Fruit fly (Drosophila melanogaster) whole organism, embryonic: Measurements from ENCODE around the gene vkg.
A peak's percentile ranks its signal among the peaks of the same experiment; 100 is the strongest.

Experiments
- Atf3 ChIP-seq: fragments of 200-800 bp; sonication (Bioruptor generic); optimal IDR thresholded peaks from 3 replicates; lab custom pipeline; 2016; ENCODE audit warnings: missing biosample characterization, missing genetic modification characterization
- BtbVII ChIP-seq: fragments of 200-800 bp; sonication (Bioruptor generic); optimal IDR thresholded peaks from 3 replicates; lab custom pipeline; 2017; ENCODE audit warnings: missing biosample characterization, mild to moderate bottlenecking, missing genetic modification characterization
- Bteb2 ChIP-seq: fragments of 200-800 bp; sonication (Bioruptor generic); optimal IDR thresholded peaks from 2 replicates; lab custom pipeline; 2016; ENCODE audit warnings: missing biosample characterization, missing genetic modification characterization
- CG10209 ChIP-seq: fragments of 200-800 bp; sonication (Bioruptor generic); optimal IDR thresholded peaks from 3 replicates; lab custom pipeline; 2017; ENCODE audit warnings: missing biosample characterization, mild to moderate bottlenecking, missing genetic modification characterization, missing genetic modification reagents
- CG10543 ChIP-seq: fragments of 200-800 bp; sonication (Bioruptor generic); optimal IDR thresholded peaks from 3 replicates; lab custom pipeline; 2017; ENCODE audit warnings: missing biosample characterization, mild to moderate bottlenecking, missing genetic modification characterization, moderate library complexity
- CG14014 ChIP-seq: fragments of 200-800 bp; sonication (Bioruptor generic); IDR thresholded peaks from 2 replicates; pipeline ENCODE4 v1.3.6; 2022; ENCODE audit warnings: missing biosample characterization, missing genetic modification characterization
- CG14050 ChIP-seq: fragments of 200-800 bp; sonication (Bioruptor generic); IDR thresholded peaks from 3 replicates; pipeline ENCODE4 v1.3.6; 2022; ENCODE audit warnings: missing biosample characterization, missing genetic modification characterization
- CG14965 ChIP-seq: fragments of 200-800 bp; sonication (Bioruptor generic); optimal IDR thresholded peaks from 2 replicates; lab custom pipeline; 2016; ENCODE audit warnings: missing biosample characterization, missing genetic modification characterization, borderline replicate concordance
- CG17328 ChIP-seq: fragments of 200-800 bp; sonication (Bioruptor generic); IDR thresholded peaks from 2 replicates; pipeline ENCODE4 v1.3.6; 2022; ENCODE audit warnings: missing biosample characterization, missing genetic modification characterization
- CG17568 ChIP-seq: fragments of 200-800 bp; sonication (Bioruptor generic); optimal IDR thresholded peaks from 2 replicates; lab custom pipeline; 2018; ENCODE audit warnings: missing biosample characterization, mild to moderate bottlenecking, missing genetic modification characterization, moderate library complexity
- CG18262 ChIP-seq: fragments of 200-800 bp; optimal IDR thresholded peaks from 3 replicates; lab custom pipeline; 2019; ENCODE audit warnings: missing biosample characterization, mild to moderate bottlenecking, missing genetic modification characterization, moderate library complexity
- CG2199 ChIP-seq: fragments of 200-800 bp; sonication (Bioruptor generic); IDR thresholded peaks from 3 replicates; pipeline ENCODE4 v1.3.6; 2022; ENCODE audit warnings: missing biosample characterization, missing genetic modification characterization
- CG2678 ChIP-seq: fragments of 200-800 bp; sonication (Bioruptor generic); optimal IDR thresholded peaks from 3 replicates; lab custom pipeline; 2019; ENCODE audit warnings: missing biosample characterization, mild to moderate bottlenecking, missing genetic modification characterization, moderate library complexity
- CG30403 ChIP-seq: fragments of 200-800 bp; sonication (Bioruptor generic); optimal IDR thresholded peaks from 3 replicates; lab custom pipeline; 2016; ENCODE audit warnings: missing biosample characterization, missing genetic modification characterization
- CG32767 ChIP-seq: fragments of 200-800 bp; sonication (Bioruptor generic); IDR thresholded peaks from 2 replicates; pipeline ENCODE4 v1.3.6; 2022; ENCODE audit warnings: missing biosample characterization, missing genetic modification characterization
- CG3281 ChIP-seq: fragments of 200-800 bp; sonication (Bioruptor generic); optimal IDR thresholded peaks from 3 replicates; lab custom pipeline; 2017; ENCODE audit warnings: missing biosample characterization, mild to moderate bottlenecking, missing genetic modification characterization
- CG3847 ChIP-seq: fragments of 200-800 bp; sonication (Bioruptor generic); IDR thresholded peaks from 2 replicates; pipeline ENCODE4 v1.3.6; 2022; ENCODE audit warnings: missing biosample characterization, missing genetic modification characterization
- CG5245 ChIP-seq: fragments of 200-800 bp; sonication (Bioruptor generic); optimal IDR thresholded peaks from 3 replicates; lab custom pipeline; 2016; ENCODE audit warnings: missing biosample characterization, missing genetic modification characterization
- CG8281 ChIP-seq: fragments of 200-800 bp; sonication (Bioruptor generic); optimal IDR thresholded peaks from 2 replicates; lab custom pipeline; 2018; ENCODE audit warnings: missing biosample characterization, mild to moderate bottlenecking, missing genetic modification characterization, moderate library complexity
- Chrac-16 ChIP-seq: fragments of 200-800 bp; sonication (Bioruptor generic); optimal IDR thresholded peaks from 3 replicates; lab custom pipeline; 2016; ENCODE audit warnings: missing biosample characterization, missing genetic modification characterization
- ERR ChIP-seq: fragments of 200-800 bp; sonication (Bioruptor generic); optimal IDR thresholded peaks from 2 replicates; lab custom pipeline; 2016; ENCODE audit warnings: missing biosample characterization, missing genetic modification characterization
- Elba2 ChIP-seq: fragments of 200-800 bp; sonication (Bioruptor generic); optimal IDR thresholded peaks from 3 replicates; lab custom pipeline; 2016; ENCODE audit warnings: missing biosample characterization, missing genetic modification characterization
- Ets65A ChIP-seq: fragments of 200-800 bp; sonication (Bioruptor generic); peaks from one replicate; lab custom pipeline; 2016; ENCODE audit warnings: missing biosample characterization, missing genetic modification characterization
- Fer2 ChIP-seq: fragments of 200-800 bp; sonication (Bioruptor generic); optimal IDR thresholded peaks from 2 replicates; lab custom pipeline; 2018; ENCODE audit warnings: missing biosample characterization, mild to moderate bottlenecking, missing genetic modification characterization, moderate library complexity
- Kr ChIP-seq: fragments of 200-800 bp; sonication (Bioruptor generic); optimal IDR thresholded peaks from 2 replicates; lab custom pipeline; 2017; ENCODE audit warnings: missing biosample characterization, mild to moderate bottlenecking, missing genetic modification characterization
- Mes4 ChIP-seq: fragments of 200-800 bp; sonication (Bioruptor generic); optimal IDR thresholded peaks from 2 replicates; lab custom pipeline; 2016; ENCODE audit warnings: missing biosample characterization, missing genetic modification characterization
- NK7.1 ChIP-seq: fragments of 200-800 bp; sonication (Bioruptor generic); optimal IDR thresholded peaks from 3 replicates; lab custom pipeline; 2016; ENCODE audit warnings: missing biosample characterization, missing genetic modification characterization
- Nf-YA ChIP-seq: fragments of 200-800 bp; sonication (Bioruptor generic); IDR thresholded peaks from 2 replicates; pipeline ENCODE4 v1.3.6; 2022; ENCODE audit warnings: missing biosample characterization, missing genetic modification characterization
- Optix ChIP-seq: fragments of 200-800 bp; sonication (Bioruptor generic); IDR thresholded peaks from 3 replicates; pipeline ENCODE4 v1.3.6; 2022; ENCODE audit warnings: missing biosample characterization, missing genetic modification characterization
- Sox102F ChIP-seq: fragments of 200-800 bp; sonication (Bioruptor generic); optimal IDR thresholded peaks from 2 replicates; lab custom pipeline; 2018; ENCODE audit warnings: missing biosample characterization, mild to moderate bottlenecking, missing genetic modification characterization, moderate library complexity
- YL-1 ChIP-seq: fragments of 200-800 bp; sonication (Bioruptor generic); optimal IDR thresholded peaks from 3 replicates; lab custom pipeline; 2017; ENCODE audit warnings: missing biosample characterization, mild to moderate bottlenecking, missing genetic modification characterization
- cas ChIP-seq: fragments of 200-800 bp; sonication (Bioruptor generic); IDR thresholded peaks from 2 replicates; pipeline ENCODE4 v1.3.6; 2022; ENCODE audit warnings: missing biosample characterization, missing genetic modification characterization
- chm ChIP-seq: fragments of 200-800 bp; sonication (Bioruptor generic); IDR thresholded peaks from 2 replicates; pipeline ENCODE4 v1.3.6; 2022; ENCODE audit warnings: missing biosample characterization, missing genetic modification characterization
- croc ChIP-seq: fragments of 200-800 bp; sonication (Bioruptor generic); conservative IDR thresholded peaks from 3 replicates; pipeline ENCODE4 v1.3.6; 2022; ENCODE audit warnings: missing biosample characterization, missing genetic modification characterization
- disco-r ChIP-seq: fragments of 200-800 bp; sonication (Bioruptor generic); optimal IDR thresholded peaks from 2 replicates; lab custom pipeline; 2016; ENCODE audit warnings: missing biosample characterization, missing genetic modification characterization
- dysf ChIP-seq: fragments of 200-800 bp; sonication (Bioruptor generic); IDR thresholded peaks from 3 replicates; pipeline ENCODE4 v1.3.6; 2022; ENCODE audit warnings: missing biosample characterization, missing genetic modification characterization
- emc ChIP-seq: fragments of 200-800 bp; sonication (Bioruptor generic); optimal IDR thresholded peaks from 2 replicates; lab custom pipeline; 2016; ENCODE audit warnings: missing biosample characterization, missing genetic modification characterization
- fd64A ChIP-seq: fragments of 200-800 bp; sonication (Bioruptor generic); optimal IDR thresholded peaks from 3 replicates; lab custom pipeline; 2018; ENCODE audit warnings: missing biosample characterization, mild to moderate bottlenecking, missing genetic modification characterization
- gcm2 ChIP-seq: fragments of 200-800 bp; sonication (Bioruptor generic); optimal IDR thresholded peaks from 2 replicates; lab custom pipeline; 2016; ENCODE audit warnings: missing biosample characterization, missing genetic modification characterization
- knrl ChIP-seq: fragments of 200-800 bp; sonication (Bioruptor generic); IDR thresholded peaks from 3 replicates; pipeline ENCODE4 v1.3.6; 2022; ENCODE audit warnings: missing biosample characterization, missing genetic modification characterization; ENCODE audit not compliant: partially characterized antibody
- lab ChIP-seq: fragments of 200-800 bp; sonication (Bioruptor generic); optimal IDR thresholded peaks from 3 replicates; lab custom pipeline; 2017; ENCODE audit warnings: missing biosample characterization, missing genetic modification characterization, mild to moderate bottlenecking, moderate library complexity, missing genetic modification reagents
- lola ChIP-seq, 3 experiments: fragments of >200 bp in 2 of 3; fragments of 200-800 bp in 1 of 3; sonication (Bioruptor generic) in 1 of 3; optimal IDR thresholded peaks; 2 replicates each; lab custom pipeline; 2017 to 2019; ENCODE audit warnings: missing biosample characterization in 3 of 3, missing genetic modification characterization in 3 of 3, mild to moderate bottlenecking in 1 of 3, moderate library complexity in 1 of 3
- nmo ChIP-seq: fragments of 200-800 bp; sonication (Bioruptor generic); optimal IDR thresholded peaks from 2 replicates; lab custom pipeline; 2018; ENCODE audit warnings: missing biosample characterization, mild to moderate bottlenecking, missing genetic modification characterization, moderate library complexity
- pros ChIP-seq: fragments of 200-800 bp; sonication (Bioruptor generic); optimal IDR thresholded peaks from 3 replicates; lab custom pipeline; 2019; ENCODE audit warnings: missing biosample characterization, mild to moderate bottlenecking, missing genetic modification characterization, moderate library complexity
- run ChIP-seq: fragments of 200-800 bp; sonication (Bioruptor generic); optimal IDR thresholded peaks from 3 replicates; lab custom pipeline; 2018; ENCODE audit warnings: missing biosample characterization, mild to moderate bottlenecking, missing genetic modification characterization
- schlank ChIP-seq: fragments of 200-800 bp; sonication (Bioruptor generic); optimal IDR thresholded peaks from 2 replicates; lab custom pipeline; 2018; ENCODE audit warnings: missing biosample characterization, mild to moderate bottlenecking, missing genetic modification characterization
- sna ChIP-seq: fragments of 200-800 bp; sonication (Bioruptor generic); IDR thresholded peaks from 2 replicates; pipeline ENCODE4 v1.3.6; 2022; ENCODE audit warnings: missing biosample characterization, missing genetic modification characterization; ENCODE audit not compliant: partially characterized antibody
- so ChIP-seq: fragments of 200-800 bp; sonication (Bioruptor generic); IDR thresholded peaks from 3 replicates; pipeline ENCODE4 v1.3.6; 2022; ENCODE audit warnings: missing biosample characterization, missing genetic modification characterization
- tgo ChIP-seq: fragments of 200-800 bp; sonication (Bioruptor generic); IDR thresholded peaks from 3 replicates; pipeline ENCODE4 v1.3.6; 2022; ENCODE audit warnings: missing biosample characterization, missing genetic modification characterization
- wek ChIP-seq: fragments of 200-800 bp; sonication (Bioruptor generic); optimal IDR thresholded peaks from 3 replicates; lab custom pipeline; 2018; ENCODE audit warnings: missing biosample characterization, mild to moderate bottlenecking, missing genetic modification characterization, moderate library complexity

Gene vkg

dm6 chr2L:5043495-5044146 is 15.6 kb upstream of the vkg start (continued):
- TF ChIP-seq tgo (GFP tag; lab: Robert Waterston, UW) = peak; percentile 49; the same call in 2 of the 3 replicates
- TF ChIP-seq CG8281 (tag; lab: Kevin White, UChicago) = no peak
- no peak for TF ChIP-seq cas
- TF ChIP-seq Bteb2 = no peak
- no peak for TF ChIP-seq Fer2 (tag; lab: Kevin White, UChicago)
- TF ChIP-seq Sox102F (GFP tag; lab: Kevin White, UChicago) = peak; percentile 54
- TF ChIP-seq wek (GFP tag; lab: Kevin White, UChicago) = no peak
- TF ChIP-seq run (tag; lab: Kevin White, UChicago) = no peak
- TF ChIP-seq Kr (GFP tag; lab: Kevin White, UChicago) = no peak
- TF ChIP-seq croc (GFP tag; lab: Robert Waterston, UW) = no peak
- peak; percentile 49 for TF ChIP-seq BtbVII (GFP tag; lab: Kevin White, UChicago)
- TF ChIP-seq CG2199 = no peak
- no peak for TF ChIP-seq fd64A (GFP tag; lab: Kevin White, UChicago)
- no peak for TF ChIP-seq CG5245 (GFP tag; lab: Kevin White, UChicago)
- TF ChIP-seq Elba2 (GFP tag; lab: Kevin White, UChicago) = no peak
- TF ChIP-seq ERR = no peak
- 0 out of 3 replicates have a peak, but pooled peaks have one; percentile 8 for TF ChIP-seq so
- TF ChIP-seq CG14050 = peak; percentile 50; the same call in 2 of the 3 replicates
- TF ChIP-seq NK7.1 = no peak
- 0 out of 2 replicates have a peak, but pooled peaks have one; percentile 31 for TF ChIP-seq CG32767 (GFP tag; lab: Robert Waterston, UW)
- peak; percentile 65 for TF ChIP-seq lab (GFP tag; lab: Kevin White, UChicago)
- no peak for TF ChIP-seq YL-1 (GFP tag; lab: Kevin White, UChicago)
- no peak for TF ChIP-seq CG17568 (GFP tag; lab: Kevin White, UChicago)
- no peak for TF ChIP-seq Mes4
- peak; percentile 53 for TF ChIP-seq CG10209
- TF ChIP-seq schlank (tag; lab: Kevin White, UChicago) = peak; percentile 6
- no peak for TF ChIP-seq Nf-YA (GFP tag; lab: Robert Waterston, UW)
- TF ChIP-seq Optix (GFP tag; lab: Robert Waterston, UW) = peak; percentile 44; the same call in 1 of the 3 replicates
- peak; percentile 40 for TF ChIP-seq CG3281 (GFP tag; lab: Kevin White, UChicago)
- TF ChIP-seq disco-r (GFP tag; lab: Kevin White, UChicago) = no peak
- no peak for TF ChIP-seq CG14965 (GFP tag; lab: Kevin White, UChicago)
- no peak for TF ChIP-seq CG3847 (GFP tag; lab: Robert Waterston, UW)
- TF ChIP-seq CG14014 (GFP tag; lab: Robert Waterston, UW) = no peak
- no peak for TF ChIP-seq Atf3 (GFP tag; lab: Kevin White, UChicago)
- no peak for TF ChIP-seq CG10543 (GFP tag; lab: Kevin White, UChicago)
- TF ChIP-seq nmo = peak; percentile 27
- TF ChIP-seq CG30403 (GFP tag; lab: Kevin White, UChicago) = peak; percentile 48
- TF ChIP-seq Ets65A (GFP tag; lab: Kevin White, UChicago) = peak; percentile 92
- TF ChIP-seq knrl (GFP tag; lab: Robert Waterston, UW) = no peak
- 0 out of 2 replicates have a peak, but pooled peaks have one; percentile 42 for TF ChIP-seq CG17328 (GFP tag; lab: Robert Waterston, UW)
- no peak for TF ChIP-seq lola (GFP tag; optimal IDR thresholded peaks at IDR 0.05; lab: Kevin White, UChicago)
- no peak for TF ChIP-seq sna
- no peak for TF ChIP-seq gcm2 (GFP tag; lab: Kevin White, UChicago)
- no peak for TF ChIP-seq pros (GFP tag; lab: Kevin White, UChicago)
- peak; percentile 39 for TF ChIP-seq CG18262
- no peak for TF ChIP-seq emc
- TF ChIP-seq CG2678 (tag; lab: Kevin White, UChicago) = peak; percentile 55
- TF ChIP-seq chm = no peak
- peak; percentile 22 for TF ChIP-seq Chrac-16 (GFP tag; lab: Kevin White, UChicago)
- peak; percentile 62; the same call in 2 of the 3 replicates for TF ChIP-seq dysf (GFP tag; lab: Robert Waterston, UW)
